Worm (Caenorhabditis elegans): Measurements from ENCODE around the gene C13G5.2.

Gene C13G5.2

ce11 chrIII:8643639-8644038 lies 25.4 kb upstream of the C13G5.2 start, which contains the start of gene twk-7:
TSS of gene twk-7 (minus strand) at chrIII:8643739.
- TF ChIP-seq C17E4.6 (GFP tag; IDR thresholded peaks at IDR 0.05) = no peak
- TF ChIP-seq fkh-3 (tag; optimal IDR thresholded peaks at IDR 0.05) = no peak
- no peak for TF ChIP-seq F37B4.10 (GFP tag; IDR thresholded peaks at IDR 0.05)
- no peak for TF ChIP-seq lin-35 (GFP tag; optimal IDR thresholded peaks at IDR 0.05)
- no peak for TF ChIP-seq hmg-20 (GFP tag; IDR thresholded peaks at IDR 0.05)
- no peak for TF ChIP-seq atf-7 (tag; optimal IDR thresholded peaks at IDR 0.05)
- no peak for TF ChIP-seq athp-1 (tag; optimal IDR thresholded peaks at IDR 0.05)
- no peak for TF ChIP-seq ceh-58 (GFP tag; IDR thresholded peaks at IDR 0.05)
- TF ChIP-seq madf-3 (GFP tag; IDR thresholded peaks at IDR 0.05) = no peak
- TF ChIP-seq nhr-179 (tag; optimal IDR thresholded peaks at IDR 0.05) = no peak
- no peak for TF ChIP-seq pbrm-1 (GFP tag; IDR thresholded peaks at IDR 0.05)
- TF ChIP-seq lsl-1 (GFP tag; optimal IDR thresholded peaks at IDR 0.05) = no peak
- TF ChIP-seq F39B2.1 (GFP tag; IDR thresholded peaks at IDR 0.05) = no peak
- TF ChIP-seq F57C9.4 (tag; optimal IDR thresholded peaks at IDR 0.05) = no peak
- TF ChIP-seq akir-1 (GFP tag; optimal IDR thresholded peaks at IDR 0.05) = no peak
- no peak for TF ChIP-seq sdz-38 (tag; optimal IDR thresholded peaks at IDR 0.05)

- TF ChIP-seq aptf-3 (GFP tag; IDR thresholded peaks at IDR 0.05) = 0 out of 2 replicates have a peak, but pooled peaks have one; percentile 70
- peak; percentile 66 for TF ChIP-seq snpc-1.3 (tag; optimal IDR thresholded peaks at IDR 0.05; ENCODE audit: insufficient read depth)
- peak; percentile 66 for TF ChIP-seq pbrm-1 (GFP tag; IDR thresholded peaks at IDR 0.05)
- no peak for TF ChIP-seq ztf-26 (tag; optimal IDR thresholded peaks at IDR 0.05)
- TF ChIP-seq F10E7.11 (tag; optimal IDR thresholded peaks at IDR 0.05) = no peak
- TF ChIP-seq F49E8.2 (tag; optimal IDR thresholded peaks at IDR 0.05; ENCODE audit: insufficient read depth) = peak; percentile 62
- no peak for TF ChIP-seq F55B11.4 (tag; optimal IDR thresholded peaks at IDR 0.05; ENCODE audit: borderline replicate concordance, insufficient read depth)
- peak; percentile 34; the same call in 1 of the 2 replicates for TF ChIP-seq egrh-3 (GFP tag; IDR thresholded peaks at IDR 0.05)
- peak; percentile 47 to 79 for TF ChIP-seq rec-8 (tag; optimal IDR thresholded peaks at IDR 0.05)
- TF ChIP-seq C17E4.6 (GFP tag; IDR thresholded peaks at IDR 0.05) = no peak
- no peak for TF ChIP-seq B0336.3 (GFP tag; IDR thresholded peaks at IDR 0.05)
- no peak for TF ChIP-seq Y67H2A.10 (GFP tag; conservative IDR thresholded peaks at IDR 0.05)
- TF ChIP-seq F52B5.7 (tag; optimal IDR thresholded peaks at IDR 0.05) = no peak
- peak; percentile 71; the same call in 1 of the 2 replicates for TF ChIP-seq Y56A3A.18 (GFP tag; IDR thresholded peaks at IDR 0.05)
- peak; percentile 3 for TF ChIP-seq sptf-2 (GFP tag; optimal IDR thresholded peaks at IDR 0.05)
- TF ChIP-seq fkh-3 (tag; optimal IDR thresholded peaks at IDR 0.05) = no peak
- no peak for TF ChIP-seq F39B2.1 (GFP tag; IDR thresholded peaks at IDR 0.05)
- peak; percentile 19 for TF ChIP-seq nhr-80 (tag; optimal IDR thresholded peaks at IDR 0.05)
- TF ChIP-seq nhr-90 (tag; optimal IDR thresholded peaks at IDR 0.05) = peak; percentile 72
- TF ChIP-seq mcd-1 (GFP tag; IDR thresholded peaks at IDR 0.05) = no peak; the same call in 1 of the 2 replicates
- TF ChIP-seq hsf-1 (GFP tag; IDR thresholded peaks at IDR 0.05) = no peak
- no peak for TF ChIP-seq B0035.1 (tag; optimal IDR thresholded peaks at IDR 0.05)
- no peak for TF ChIP-seq Y95B8A.8 (GFP tag; IDR thresholded peaks at IDR 0.05)
- no peak for TF ChIP-seq nfya-1 (tag; optimal IDR thresholded peaks at IDR 0.05; ENCODE audit: borderline replicate concordance, insufficient read depth)
- no peak for TF ChIP-seq nhr-179 (tag; optimal IDR thresholded peaks at IDR 0.05)
- no peak for TF ChIP-seq nhr-120 (GFP tag; IDR thresholded peaks at IDR 0.05)
- no peak for TF ChIP-seq dpff-1 (tag; optimal IDR thresholded peaks at IDR 0.05)
- no peak for TF ChIP-seq ets-4 (GFP tag; optimal IDR thresholded peaks at IDR 0.05)
- TF ChIP-seq repo-1 (tag; optimal IDR thresholded peaks at IDR 0.05) = peak; percentile 61
- 0 out of 2 replicates have a peak, but pooled peaks have one; percentile 28 for TF ChIP-seq ztf-28 (GFP tag; IDR thresholded peaks at IDR 0.05)
- TF ChIP-seq nfya-2 (GFP tag; IDR thresholded peaks at IDR 0.05) = peak; percentile 33; the same call in 1 of the 2 replicates
- no peak for TF ChIP-seq egl-18 (GFP tag; IDR thresholded peaks at IDR 0.05)
- peak; percentile 60 for TF ChIP-seq lin-54 (GFP tag; optimal IDR thresholded peaks at IDR 0.05)
- TF ChIP-seq let-607 (tag; optimal IDR thresholded peaks at IDR 0.05) = peak in 1 of 2 experiments; percentile 16
- TF ChIP-seq F23B12.7 (tag; optimal IDR thresholded peaks at IDR 0.05; ENCODE audit: insufficient read depth) = peak; percentile 59
Observed at ce11 chrIII:8639188-8639795, 21.0 kb upstream of the C13G5.2 start, which contains the start of gene fip-1. TSS of gene fip-1 (plus strand) at chrIII:8639745.

All from whole organism, young adult.